Worm (Caenorhabditis elegans) whole organism, late embryonic: ENCODE data around the gene F53A3.7.

Experiments
- C08G9.2 ChIP-seq: sonication (generic microtip); optimal IDR thresholded peaks from 2 replicates; lab custom pipeline; 2016; ENCODE audit warnings: mild to moderate bottlenecking, missing genetic modification characterization, moderate library complexity, missing compliant biosample characterization
- C38D4.7 ChIP-seq: fragments of 200-800 bp; sonication (Bioruptor generic); optimal IDR thresholded peaks from 2 replicates; lab custom pipeline; 2018; ENCODE audit warnings: mild to moderate bottlenecking, missing genetic modification characterization, moderate library complexity, missing compliant biosample characterization
- F13H6.1 ChIP-seq: sonication (generic microtip); optimal IDR thresholded peaks from 2 replicates; lab custom pipeline; 2016; ENCODE audit warnings: missing genetic modification characterization, missing compliant biosample characterization
- K02D7.2 ChIP-seq: sonication (generic microtip); optimal IDR thresholded peaks from 2 replicates; lab custom pipeline; 2017; ENCODE audit warnings: mild to moderate bottlenecking, missing genetic modification characterization, missing compliant biosample characterization
- K09A11.1 ChIP-seq: sonication (generic microtip); optimal IDR thresholded peaks from 2 replicates; lab custom pipeline; 2017; ENCODE audit warnings: antibody characterized with exemption, mild to moderate bottlenecking, missing genetic modification characterization, missing compliant biosample characterization; ENCODE audit not compliant: insufficient read depth
- T23F11.4 ChIP-seq: fragments of 200-800 bp; sonication (Bioruptor generic); optimal IDR thresholded peaks from 2 replicates; lab custom pipeline; 2018; ENCODE audit warnings: mild to moderate bottlenecking, missing genetic modification characterization, missing compliant biosample characterization
- Y22D7AL.16 ChIP-seq: sonication (generic microtip); optimal IDR thresholded peaks from 2 replicates; lab custom pipeline; 2016; ENCODE audit warnings: missing genetic modification characterization, missing compliant biosample characterization
- ahr-1 ChIP-seq: sonication (generic microtip); optimal IDR thresholded peaks from 2 replicates; lab custom pipeline; 2016; ENCODE audit warnings: missing genetic modification characterization, missing compliant biosample characterization
- ama-1 ChIP-seq: fragments of 150-350 bp; optimal IDR thresholded peaks from 2 replicates; lab custom pipeline; 2014
- ceh-18 ChIP-seq: sonication (generic microtip); optimal IDR thresholded peaks from 2 replicates; lab custom pipeline; 2016; ENCODE audit warnings: missing genetic modification characterization, missing compliant biosample characterization
- ceh-19 ChIP-seq: fragments of 200-800 bp; sonication (Bioruptor generic); optimal IDR thresholded peaks from 2 replicates; lab custom pipeline; 2018; ENCODE audit warnings: mild to moderate bottlenecking, missing genetic modification characterization, missing compliant biosample characterization
- ceh-24 ChIP-seq: sonication (generic microtip); optimal IDR thresholded peaks from 2 replicates; lab custom pipeline; 2016; ENCODE audit warnings: mild to moderate bottlenecking, missing genetic modification characterization, missing compliant biosample characterization
- ceh-30 ChIP-seq: fragments of 150-350 bp; optimal IDR thresholded peaks from 2 replicates; lab custom pipeline; 2014; ENCODE audit warnings: missing biosample characterization, missing genetic modification characterization
- ceh-45 ChIP-seq: fragments of 200-800 bp; sonication (Bioruptor generic); IDR thresholded peaks from 2 replicates; pipeline ENCODE4 v1.3.6; 2022; ENCODE audit warnings: missing genetic modification reagents, missing genetic modification characterization, missing compliant biosample characterization
- ceh-48 ChIP-seq: sonication (generic microtip); optimal IDR thresholded peaks from 2 replicates; lab custom pipeline; 2016; ENCODE audit warnings: missing genetic modification characterization, inconsistent platforms, missing compliant biosample characterization
- ceh-6 ChIP-seq: fragments of 200-800 bp; sonication (Bioruptor generic); optimal IDR thresholded peaks from 2 replicates; lab custom pipeline; 2018; ENCODE audit warnings: mild to moderate bottlenecking, missing genetic modification characterization, missing compliant biosample characterization
- che-1 ChIP-seq: sonication (generic microtip); optimal IDR thresholded peaks from 2 replicates; lab custom pipeline; 2016; ENCODE audit warnings: mild to moderate bottlenecking, missing genetic modification characterization, missing compliant biosample characterization
- dve-1 ChIP-seq: sonication (generic microtip); optimal IDR thresholded peaks from 2 replicates; lab custom pipeline; 2017; ENCODE audit warnings: antibody characterized with exemption, mild to moderate bottlenecking, missing genetic modification characterization, missing compliant biosample characterization
- elt-2 ChIP-seq: sonication (generic microtip); optimal IDR thresholded peaks from 2 replicates; lab custom pipeline; 2016; ENCODE audit warnings: missing genetic modification reagents, missing genetic modification characterization, missing compliant biosample characterization
- elt-4 ChIP-seq: sonication (generic microtip); optimal IDR thresholded peaks from 2 replicates; lab custom pipeline; 2016; ENCODE audit warnings: missing genetic modification characterization, missing compliant biosample characterization
- ets-4 ChIP-seq: sonication (generic microtip); optimal IDR thresholded peaks from 2 replicates; lab custom pipeline; 2016; ENCODE audit warnings: missing genetic modification characterization, missing compliant biosample characterization
- fkh-6 ChIP-seq: sonication (generic microtip); optimal IDR thresholded peaks from 2 replicates; lab custom pipeline; 2016; ENCODE audit warnings: missing genetic modification characterization, missing compliant biosample characterization
- gmeb-2 ChIP-seq: sonication (generic microtip); optimal IDR thresholded peaks from 2 replicates; lab custom pipeline; 2016; ENCODE audit warnings: missing genetic modification characterization, inconsistent platforms, missing compliant biosample characterization
- hlh-15 ChIP-seq: sonication (generic microtip); optimal IDR thresholded peaks from 2 replicates; lab custom pipeline; 2016; ENCODE audit warnings: missing genetic modification characterization, missing compliant biosample characterization
- hlh-8 ChIP-seq: sonication (generic microtip); optimal IDR thresholded peaks from 2 replicates; lab custom pipeline; 2016; ENCODE audit warnings: missing genotype, missing genetic modification characterization, missing compliant biosample characterization
- lin-11 ChIP-seq: fragments of 200-800 bp; sonication (Bioruptor generic); optimal IDR thresholded peaks from 2 replicates; lab custom pipeline; 2018; ENCODE audit warnings: mild to moderate bottlenecking, missing genetic modification characterization, missing compliant biosample characterization
- nfya-1 ChIP-seq: sonication (generic microtip); optimal IDR thresholded peaks from 2 replicates; lab custom pipeline; 2017; ENCODE audit warnings: missing genetic modification characterization, mild to moderate bottlenecking, missing compliant biosample characterization, antibody characterized with exemption, moderate library complexity
- nhr-232 ChIP-seq: sonication (generic microtip); optimal IDR thresholded peaks from 2 replicates; lab custom pipeline; 2016; ENCODE audit warnings: missing genetic modification characterization, missing compliant biosample characterization
- npax-4 ChIP-seq: sonication (generic microtip); optimal IDR thresholded peaks from 2 replicates; lab custom pipeline; 2016; ENCODE audit warnings: missing genetic modification characterization, missing compliant biosample characterization
- odd-2 ChIP-seq: sonication (generic microtip); optimal IDR thresholded peaks from 2 replicates; lab custom pipeline; 2017; ENCODE audit warnings: antibody characterized with exemption, mild to moderate bottlenecking, missing genetic modification characterization, missing compliant biosample characterization
- pag-3 ChIP-seq: sonication (generic microtip); optimal IDR thresholded peaks from 2 replicates; lab custom pipeline; 2016; ENCODE audit warnings: missing compliant biosample characterization, missing genetic modification characterization, borderline replicate concordance
- pha-2 ChIP-seq: sonication (generic microtip); optimal IDR thresholded peaks from 2 replicates; lab custom pipeline; 2017; ENCODE audit warnings: mild to moderate bottlenecking, missing genetic modification characterization, missing compliant biosample characterization
- ref-2 ChIP-seq: sonication (generic microtip); optimal IDR thresholded peaks from 2 replicates; lab custom pipeline; 2016; ENCODE audit warnings: missing genetic modification characterization, missing compliant biosample characterization
- sdc-2 ChIP-seq: sonication (generic microtip); optimal IDR thresholded peaks from 2 replicates; lab custom pipeline; 2016; ENCODE audit warnings: missing genotype, missing genetic modification characterization, missing compliant biosample characterization
- sox-2 ChIP-seq: fragments of 200-800 bp; sonication (Bioruptor generic); IDR thresholded peaks from 2 replicates; pipeline ENCODE4 v1.3.6; 2022; ENCODE audit warnings: missing genetic modification reagents, missing genetic modification characterization, missing compliant biosample characterization
- unc-42 ChIP-seq: sonication (generic microtip); optimal IDR thresholded peaks from 2 replicates; lab custom pipeline; 2016; ENCODE audit warnings: missing genotype, missing genetic modification characterization, missing compliant biosample characterization
- unc-55 ChIP-seq: sonication (generic microtip); optimal IDR thresholded peaks from 2 replicates; lab custom pipeline; 2017; ENCODE audit warnings: missing biosample characterization, missing genetic modification reagents, missing genetic modification characterization
- unc-86 ChIP-seq: sonication (generic microtip); optimal IDR thresholded peaks from 2 replicates; lab custom pipeline; 2016; ENCODE audit warnings: missing genetic modification characterization, missing compliant biosample characterization
- zip-5 ChIP-seq: sonication (generic microtip); optimal IDR thresholded peaks from 2 replicates; lab custom pipeline; 2016; ENCODE audit warnings: missing genetic modification characterization, missing compliant biosample characterization
- ztf-16 ChIP-seq: sonication (generic microtip); optimal IDR thresholded peaks from 2 replicates; lab custom pipeline; 2017; ENCODE audit warnings: missing genetic modification characterization, missing compliant biosample characterization

The F53A3.7 gene

ce11 chrIII:1970433-1970832, 19.1 kb downstream of the F53A3.7 start, which contains the start of gene R155.5:
Gene R155.5, minus strand, starts transcription at chrIII:1970533.
- TF ChIP-seq sox-2 (GFP tag; lab: Robert Waterston, UW) (no peak), ceh-48 (tag; lab: Kevin White, UChicago) (no peak), F13H6.1 (no peak), pha-2 (tag; lab: Kevin White, UChicago) (no peak), unc-86 (tag; lab: Kevin White, UChicago) (no peak), elt-4 (tag; lab: Kevin White, UChicago) (no peak), C08G9.2 (tag; lab: Kevin White, UChicago) (no peak), T23F11.4 (GFP tag; lab: Kevin White, UChicago) (no peak), ceh-18 (tag; lab: Kevin White, UChicago) (no peak), fkh-6 (tag; lab: Kevin White, UChicago) (no peak), npax-4 (tag; lab: Kevin White, UChicago) (no peak), nfya-1 (tag; lab: Kevin White, UChicago) (no peak), ztf-16 (tag; lab: Kevin White, UChicago) (no peak), ceh-19 (no peak), ref-2 (no peak), dve-1 (tag; lab: Kevin White, UChicago) (no peak), ceh-30 (tag; lab: Kevin White, UChicago) (no peak), hlh-15 (tag; lab: Kevin White, UChicago) (no peak), ama-1 (lab: Kevin White, UChicago) (no peak)
- TF ChIP-seq, all 69 proteins: peak for 0

ce11 chrIII:1975992-1976391, 24.7 kb downstream of the F53A3.7 start:
- TF ChIP-seq Y22D7AL.16 = no peak
- TF ChIP-seq ztf-16 (tag; lab: Kevin White, UChicago) = no peak
- no peak for TF ChIP-seq odd-2 (tag; lab: Kevin White, UChicago)
- no peak for TF ChIP-seq unc-55 (GFP tag; lab: Kevin White, UChicago)
- TF ChIP-seq K02D7.2 (tag; lab: Kevin White, UChicago) = no peak
- TF ChIP-seq ceh-30 (tag; lab: Kevin White, UChicago) = no peak
- TF ChIP-seq elt-4 (tag; lab: Kevin White, UChicago) = no peak
- TF ChIP-seq hlh-8 = no peak
- TF ChIP-seq F13H6.1 = no peak
- TF ChIP-seq ceh-19 = no peak
- TF ChIP-seq nfya-1 (tag; lab: Kevin White, UChicago) = no peak
- TF ChIP-seq ceh-24 = no peak
- no peak for TF ChIP-seq pag-3 (tag; lab: Kevin White, UChicago)
- no peak for TF ChIP-seq npax-4 (tag; lab: Kevin White, UChicago)

- TF ChIP-seq K09A11.1 (tag; lab: Kevin White, UChicago) (no peak), gmeb-2 (tag; lab: Kevin White, UChicago) (no peak), ahr-1 (tag; lab: Kevin White, UChicago) (no peak), unc-55 (GFP tag; lab: Kevin White, UChicago) (no peak), T23F11.4 (GFP tag; lab: Kevin White, UChicago) (no peak), ets-4 (tag; lab: Kevin White, UChicago) (no peak), elt-2 (tag; lab: Kevin White, UChicago) (no peak), ceh-45 (GFP tag; lab: Robert Waterston, UW) (no peak), ceh-19 (no peak), lin-11 (no peak), C38D4.7 (GFP tag; lab: Kevin White, UChicago) (no peak), ceh-6 (GFP tag; lab: Kevin White, UChicago) (no peak), ceh-48 (tag; lab: Kevin White, UChicago) (no peak), unc-86 (tag; lab: Kevin White, UChicago) (no peak), zip-5 (tag; lab: Kevin White, UChicago) (no peak), sdc-2 (tag; lab: Kevin White, UChicago) (no peak), che-1 (tag; lab: Kevin White, UChicago) (no peak), nhr-232 (tag; lab: Kevin White, UChicago) (no peak), unc-42 (tag; lab: Kevin White, UChicago) (no peak), pha-2 (tag; lab: Kevin White, UChicago) (no peak)
These were observed 25.3 kb downstream of the F53A3.7 start, which contains the start of gene R155.3 for ce11 chrIII:1976642-1977041. Gene R155.3, minus strand, starts transcription at chrIII:1976742.
